Worm (Caenorhabditis elegans): ENCODE data around the gene aagr-3.

aagr-3 gene

ce11 chrV:9768828-9769778 lies 39.8 kb upstream of the aagr-3 start, which contains the start of gene unc-42 (continued):
- TF ChIP-seq lsy-2 (tag; optimal IDR thresholded peaks at IDR 0.05) = peak in 1 of 2 experiments; percentile 53
- TF ChIP-seq ceh-88 (GFP tag; IDR thresholded peaks at IDR 0.05) = no peak
- TF ChIP-seq lin-14 (GFP tag; optimal IDR thresholded peaks at IDR 0.05) = peak; percentile 80
- no peak for TF ChIP-seq zag-1 (tag; optimal IDR thresholded peaks at IDR 0.05)
- no peak for TF ChIP-seq hlh-4 (tag; optimal IDR thresholded peaks at IDR 0.05)
- TF ChIP-seq pqm-1 (tag; optimal IDR thresholded peaks at IDR 0.05) = no peak
- no peak for TF ChIP-seq nhr-76 (tag; optimal IDR thresholded peaks at IDR 0.05)

- TF ChIP-seq lsy-2 (tag; optimal IDR thresholded peaks at IDR 0.05) (no peak), efl-1 (optimal IDR thresholded peaks at IDR 0.05) (no peak), efl-1 (GFP tag; optimal IDR thresholded peaks at IDR 0.05 in 1 of 2) (peak in 1 of 2 experiments; percentile 58), fkh-10 (GFP tag; optimal IDR thresholded peaks at IDR 0.05) (peak; percentile 34), ztf-4 (tag; optimal IDR thresholded peaks at IDR 0.05) (no peak), aha-1 (tag; optimal IDR thresholded peaks at IDR 0.05) (no peak), zag-1 (tag; optimal IDR thresholded peaks at IDR 0.05) (no peak), hlh-17 (GFP tag; optimal IDR thresholded peaks at IDR 0.05; ENCODE audit: borderline replicate concordance) (no peak), mef-2 (tag; optimal IDR thresholded peaks at IDR 0.05) (no peak), jun-1 (tag; optimal IDR thresholded peaks at IDR 0.05) (no peak), skn-1 (tag; optimal IDR thresholded peaks at IDR 0.05) (no peak), snpc-4 (tag; optimal IDR thresholded peaks at IDR 0.05) (no peak), unc-98 (GFP tag; IDR thresholded peaks at IDR 0.05) (no peak), sox-4 (tag; optimal IDR thresholded peaks at IDR 0.05) (no peak), lin-35 (GFP tag; optimal IDR thresholded peaks at IDR 0.05) (no peak), lin-14 (GFP tag; optimal IDR thresholded peaks at IDR 0.05) (peak; percentile 22), irx-1 (tag; optimal IDR thresholded peaks at IDR 0.05) (no peak), sup-37 (GFP tag; optimal IDR thresholded peaks at IDR 0.05) (no peak), tbx-2 (tag; optimal IDR thresholded peaks at IDR 0.05) (no peak), alr-1 (tag; optimal IDR thresholded peaks at IDR 0.05; ENCODE audit: borderline replicate concordance) (no peak), ces-1 (GFP tag; optimal IDR thresholded peaks at IDR 0.05) (peak; percentile 97), ceh-88 (GFP tag; IDR thresholded peaks at IDR 0.05) (no peak)
Observed at ce11 chrV:9767941-9768340, 38.6 kb upstream of the aagr-3 start.

- TF ChIP-seq tbx-2 (tag; optimal IDR thresholded peaks at IDR 0.05) (peak; percentile 17), fkh-4 (tag; optimal IDR thresholded peaks at IDR 0.05; ENCODE audit: borderline replicate concordance) (no peak), dsc-1 (tag; optimal IDR thresholded peaks at IDR 0.05) (no peak), elt-3 (tag; optimal IDR thresholded peaks at IDR 0.05) (no peak), hlh-4 (tag; optimal IDR thresholded peaks at IDR 0.05) (no peak), nhr-77 (tag; optimal IDR thresholded peaks at IDR 0.05) (no peak), grh-1 (GFP tag; IDR thresholded peaks at IDR 0.05) (no peak), aha-1 (tag; optimal IDR thresholded peaks at IDR 0.05) (no peak), C16A3.4 (tag; optimal IDR thresholded peaks at IDR 0.05) (no peak), sox-4 (tag; optimal IDR thresholded peaks at IDR 0.05) (no peak), hpl-2 (GFP tag; optimal IDR thresholded peaks at IDR 0.05) (no peak), elt-2 (tag; optimal IDR thresholded peaks at IDR 0.05) (no peak), aly-2 (tag; optimal IDR thresholded peaks at IDR 0.05) (no peak), ceh-90 (tag; optimal IDR thresholded peaks at IDR 0.05) (no peak), egl-27 (tag; optimal IDR thresholded peaks at IDR 0.05) (no peak), unc-86 (tag; optimal IDR thresholded peaks at IDR 0.05) (no peak), fkh-10 (GFP tag; optimal IDR thresholded peaks at IDR 0.05) (peak; percentile 98), nhr-85 (tag) (no peak), snu-23 (GFP tag; optimal IDR thresholded peaks at IDR 0.05) (no peak), nhr-71 (tag; optimal IDR thresholded peaks at IDR 0.05) (peak; percentile 42), hlh-17 (GFP tag; optimal IDR thresholded peaks at IDR 0.05; ENCODE audit: borderline replicate concordance) (no peak), ceh-82 (tag; optimal IDR thresholded peaks at IDR 0.05) (no peak), swsn-7 (tag; optimal IDR thresholded peaks at IDR 0.05) (peak; percentile 15), nhr-84 (tag; optimal IDR thresholded peaks at IDR 0.05) (no peak), lin-14 (GFP tag; optimal IDR thresholded peaks at IDR 0.05) (peak; percentile 88), lsy-2 (tag; optimal IDR thresholded peaks at IDR 0.05) (peak; percentile 48 to 85), efl-1 (optimal IDR thresholded peaks at IDR 0.05) (peak in 1 of 2 experiments; percentile 8), efl-1 (GFP tag; optimal IDR thresholded peaks at IDR 0.05 in 1 of 2) (no peak), nhr-12 (tag; optimal IDR thresholded peaks at IDR 0.05) (no peak), ces-1 (GFP tag; optimal IDR thresholded peaks at IDR 0.05) (peak; percentile 100), unc-30 (tag; optimal IDR thresholded peaks at IDR 0.05) (no peak), ets-5 (GFP tag; IDR thresholded peaks at IDR 0.05) (no peak), zip-4 (GFP tag; optimal IDR thresholded peaks at IDR 0.05) (no peak)
Observed at ce11 chrV:9765622-9766021, 36.3 kb upstream of the aagr-3 start.
